Worm (Caenorhabditis elegans): ENCODE measurements around the gene unc-3.

DNA sequence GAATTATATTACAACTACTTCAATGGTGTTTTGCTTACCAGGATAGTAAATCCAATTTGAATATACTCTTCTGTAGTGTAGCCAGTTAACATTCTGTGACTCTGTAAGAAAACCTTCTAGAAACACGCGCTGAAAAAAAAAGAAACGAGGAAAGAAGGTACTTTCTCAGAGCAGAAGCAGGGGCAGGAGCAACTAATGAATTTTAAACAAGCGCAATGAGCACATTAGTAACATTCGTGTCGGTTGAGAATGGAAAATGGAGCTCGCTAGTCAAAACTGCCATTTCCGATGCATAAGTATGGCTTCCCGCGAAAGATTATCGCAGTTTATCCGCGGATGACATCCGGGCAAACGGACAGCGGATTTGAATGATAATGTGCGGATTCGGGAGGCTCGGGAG, 21.4 kb upstream of the unc-3 start, which contains the start of gene C05G5.3:
- TF ChIP-seq B0336.3 (GFP tag; IDR thresholded peaks at IDR 0.05) (no peak), Y56A3A.18 (GFP tag; IDR thresholded peaks at IDR 0.05) (no peak), F55B11.4 (tag; optimal IDR thresholded peaks at IDR 0.05; ENCODE audit: borderline replicate concordance, insufficient read depth) (no peak)
